Fruit fly (Drosophila melanogaster) S2 (cell line): ENCODE results near the gene crc.

Experiments used
- CG8478 ChIP-seq: fragments of >200 bp; optimal IDR thresholded peaks from 2 replicates; lab custom pipeline; 2018
- CTCF ChIP-seq, 2 experiments: fragments of >200 bp; optimal IDR thresholded peaks; 2 replicates each; lab custom pipeline; 2018

dm6 chr2L:21316716-21317115, 6.0 kb downstream of the crc start:
- no peak for TF ChIP-seq CG8478 (lab: Kevin White, UChicago)
- TF ChIP-seq CTCF (optimal IDR thresholded peaks at IDR 0.05; lab: Kevin White, UChicago) = no peak
